Fruit fly (Drosophila melanogaster): Measurements from ENCODE around the gene gdl-ORF39.
A peak's percentile ranks its signal among the peaks of the same experiment; 100 is the strongest.

Gene gdl-ORF39

DNA sequence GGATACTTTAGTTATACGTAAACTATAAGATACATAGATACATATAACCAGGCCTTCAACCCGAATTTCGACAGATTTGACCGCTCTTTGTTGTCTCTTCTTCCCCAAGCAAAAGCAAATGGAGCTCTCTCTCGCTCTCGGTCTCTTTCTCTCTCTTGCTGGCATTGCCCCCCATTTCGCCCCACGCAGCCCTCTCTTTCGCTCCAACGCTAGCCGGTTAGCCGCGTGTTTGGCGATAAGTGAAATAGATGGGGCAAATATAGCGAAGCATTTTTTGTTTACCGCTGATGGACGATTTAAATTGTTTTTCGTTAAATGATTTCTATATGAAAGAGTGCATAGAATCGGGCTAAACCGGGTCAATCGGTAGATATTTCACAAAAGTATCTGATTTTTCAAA, 5.2 kb downstream of the gdl-ORF39 start (continued):
- TF ChIP-seq B-H1 (GFP tag; IDR thresholded peaks at IDR 0.05): no peak
- TF ChIP-seq HLH3B (GFP tag; IDR thresholded peaks at IDR 0.05): no peak
- TF ChIP-seq Kr (GFP tag; optimal IDR thresholded peaks at IDR 0.05): no peak
- no peak for TF ChIP-seq CG17912 (GFP tag; optimal IDR thresholded peaks at IDR 0.05)
- peak; percentile 60 for TF ChIP-seq CHES-1-like (GFP tag; optimal IDR thresholded peaks at IDR 0.05)
- TF ChIP-seq disco-r (GFP tag; optimal IDR thresholded peaks at IDR 0.05): no peak
- no peak for TF ChIP-seq CG8359 (GFP tag; optimal IDR thresholded peaks at IDR 0.05; ENCODE audit: borderline replicate concordance)
- TF ChIP-seq bowl (GFP tag; IDR thresholded peaks at IDR 0.05): no peak
- no peak for TF ChIP-seq Atf3 (GFP tag; optimal IDR thresholded peaks at IDR 0.05)
- no peak for TF ChIP-seq BtbVII (GFP tag; optimal IDR thresholded peaks at IDR 0.05)
- TF ChIP-seq CG4820 (GFP tag; optimal IDR thresholded peaks at IDR 0.05): no peak
- TF ChIP-seq rib (GFP tag; IDR thresholded peaks at IDR 0.05): peak; percentile 87
- TF ChIP-seq gcm2 (GFP tag; optimal IDR thresholded peaks at IDR 0.05): no peak
- no peak for TF ChIP-seq pros (GFP tag; optimal IDR thresholded peaks at IDR 0.05)
- no peak for TF ChIP-seq CG12659 (GFP tag; optimal IDR thresholded peaks at IDR 0.05)
- TF ChIP-seq CG10321 (GFP tag; IDR thresholded peaks at IDR 0.05): 0 out of 2 replicates have a peak, but pooled peaks have one; percentile 45
- no peak for TF ChIP-seq CG6654 (GFP tag; optimal IDR thresholded peaks at IDR 0.05)
- TF ChIP-seq CG34376 (GFP tag; optimal IDR thresholded peaks at IDR 0.05): peak; percentile 48
- TF ChIP-seq CG4282 (GFP tag; optimal IDR thresholded peaks at IDR 0.05): no peak
- no peak for TF ChIP-seq CG2712 (tag; optimal IDR thresholded peaks at IDR 0.05)
- peak in 1 of 2 experiments; percentile 1 for TF ChIP-seq Hr78 (GFP tag; optimal IDR thresholded peaks at IDR 0.05)
- no peak for TF ChIP-seq TFAM (GFP tag; optimal IDR thresholded peaks at IDR 0.05)
- TF ChIP-seq CG30431 (GFP tag; optimal IDR thresholded peaks at IDR 0.05): no peak
- TF ChIP-seq CG18599 (GFP tag; optimal IDR thresholded peaks at IDR 0.05): no peak
- TF ChIP-seq Fer1 (GFP tag; optimal IDR thresholded peaks at IDR 0.05): peak; percentile 12
- peak; percentile 35 for TF ChIP-seq her (GFP tag; optimal IDR thresholded peaks at IDR 0.05)
- no peak for TF ChIP-seq pho (GFP tag; optimal IDR thresholded peaks at IDR 0.05)
- peak; percentile 5 for TF ChIP-seq Dp (GFP tag; optimal IDR thresholded peaks at IDR 0.05)
- no peak for TF ChIP-seq mirr (GFP tag; optimal IDR thresholded peaks at IDR 0.05)
- TF ChIP-seq tna (GFP tag; IDR thresholded peaks at IDR 0.05; ENCODE audit: partially characterized antibody): peak; percentile 11; the same call in 1 of the 2 replicates
- no peak for TF ChIP-seq CG12942 (GFP tag; optimal IDR thresholded peaks at IDR 0.05)
- no peak for TF ChIP-seq schlank (tag; optimal IDR thresholded peaks at IDR 0.05)
- no peak for TF ChIP-seq tx (GFP tag; optimal IDR thresholded peaks at IDR 0.05)
- TF ChIP-seq sob (GFP tag; IDR thresholded peaks at IDR 0.05): no peak
- TF ChIP-seq Pdp1 (GFP tag; optimal IDR thresholded peaks at IDR 0.05): no peak
- TF ChIP-seq ERR (GFP tag; optimal IDR thresholded peaks at IDR 0.05): no peak
- TF ChIP-seq Aef1 (GFP tag; IDR thresholded peaks at IDR 0.05): no peak
- TF ChIP-seq Sin3A (optimal IDR thresholded peaks at IDR 0.05): no peak
- no peak for TF ChIP-seq Spps (tag; optimal IDR thresholded peaks at IDR 0.05)
- no peak for TF ChIP-seq fu2 (GFP tag; optimal IDR thresholded peaks at IDR 0.05)
- 0 out of 2 replicates have a peak, but pooled peaks have one; percentile 10 for TF ChIP-seq Xrp1 (GFP tag; IDR thresholded peaks at IDR 0.05)
- TF ChIP-seq CG5245 (GFP tag; optimal IDR thresholded peaks at IDR 0.05): no peak
- no peak for TF ChIP-seq D19B (GFP tag; optimal IDR thresholded peaks at IDR 0.05)
- TF ChIP-seq CG4730 (GFP tag; IDR thresholded peaks at IDR 0.05): no peak
- TF ChIP-seq cato (GFP tag; optimal IDR thresholded peaks at IDR 0.05; ENCODE audit: borderline replicate concordance): no peak
- no peak for TF ChIP-seq oc (tag; optimal IDR thresholded peaks at IDR 0.05)
- TF ChIP-seq unc-4 (GFP tag; IDR thresholded peaks at IDR 0.05; ENCODE audit: partially characterized antibody): peak; percentile 40; the same call in 1 of the 2 replicates
- no peak for TF ChIP-seq NK7.1 (GFP tag; optimal IDR thresholded peaks at IDR 0.05)
- TF ChIP-seq sd (tag; optimal IDR thresholded peaks at IDR 0.05): peak; percentile 90
- TF ChIP-seq Bgb (GFP tag; IDR thresholded peaks at IDR 0.05; ENCODE audit: partially characterized antibody): no peak
- no peak for TF ChIP-seq MESR4 (GFP tag; optimal IDR thresholded peaks at IDR 0.05)

All from whole organism, embryonic.